Worm (Caenorhabditis elegans) whole organism, mixed stage, embryonic: ENCODE measurements around the gene C53B7.6.

Source experiments
- bed-3 ChIP-seq: fragments of 200-800 bp; sonication (Bioruptor generic); optimal IDR thresholded peaks from 3 replicates; lab custom pipeline; 2018; ENCODE audit warnings: mild to moderate bottlenecking, missing genetic modification characterization, moderate library complexity, missing compliant biosample characterization
- elt-1 ChIP-seq: sonication (generic microtip); optimal IDR thresholded peaks from 2 replicates; lab custom pipeline; 2017; ENCODE audit warnings: missing genetic modification characterization, mild to moderate bottlenecking, missing compliant biosample characterization, antibody characterized with exemption, moderate library complexity, borderline replicate concordance; ENCODE audit not compliant: insufficient read depth
- elt-3 ChIP-seq: fragments of 150-350 bp; optimal IDR thresholded peaks from 2 replicates; lab custom pipeline; 2014; ENCODE audit warnings: missing biosample characterization, missing genetic modification characterization
- ham-2 ChIP-seq: fragments of 200-800 bp; sonication (Bioruptor generic); optimal IDR thresholded peaks from 2 replicates; lab custom pipeline; 2018; ENCODE audit warnings: mild to moderate bottlenecking, missing genetic modification characterization, missing compliant biosample characterization
- hlh-1 ChIP-seq: fragments of 150-350 bp; optimal IDR thresholded peaks from 2 replicates; lab custom pipeline; 2014; ENCODE audit warnings: missing biosample characterization, missing genetic modification reagents, missing genetic modification characterization
- lsy-2 ChIP-seq: fragments of 150-350 bp; optimal IDR thresholded peaks from 2 replicates; lab custom pipeline; 2014; ENCODE audit warnings: missing biosample characterization, missing genetic modification characterization
- mep-1 ChIP-seq: fragments of 150-350 bp; optimal IDR thresholded peaks from 2 replicates; lab custom pipeline; 2017; ENCODE audit warnings: missing biosample characterization, missing genetic modification reagents, missing genetic modification characterization, inconsistent platforms
- nhr-237 ChIP-seq: fragments of 150-350 bp; optimal IDR thresholded peaks from 2 replicates; lab custom pipeline; 2014; ENCODE audit warnings: missing biosample characterization, missing genetic modification characterization
- nhr-28 ChIP-seq: fragments of 150-350 bp; optimal IDR thresholded peaks from 2 replicates; lab custom pipeline; 2014; ENCODE audit warnings: missing biosample characterization, missing genetic modification characterization
- pha-4 ChIP-seq: fragments of 150-350 bp; optimal IDR thresholded peaks from 2 replicates; lab custom pipeline; 2018; ENCODE audit warnings: missing biosample characterization, missing genetic modification reagents, missing genetic modification characterization
- unc-39 ChIP-seq: fragments of 150-350 bp; optimal IDR thresholded peaks from 2 replicates; lab custom pipeline; 2014; ENCODE audit warnings: missing biosample characterization, missing genetic modification characterization

- no peak for TF ChIP-seq unc-39 (tag; lab: Kevin White, UChicago)
- TF ChIP-seq bed-3 (GFP tag; lab: Kevin White, UChicago), result no peak
- TF ChIP-seq nhr-237 (tag; lab: Kevin White, UChicago), result no peak
- no peak for TF ChIP-seq elt-1 (tag; lab: Kevin White, UChicago)
- no peak for TF ChIP-seq ham-2 (GFP tag; lab: Kevin White, UChicago)
- TF ChIP-seq hlh-1, result no peak
- no peak for TF ChIP-seq pha-4
- no peak for TF ChIP-seq mep-1 (tag; lab: Kevin White, UChicago)
- TF ChIP-seq lsy-2, result no peak
- TF ChIP-seq elt-3 (tag; lab: Kevin White, UChicago), result no peak
- no peak for TF ChIP-seq nhr-28 (tag; lab: Kevin White, UChicago)
These were observed 2.7 kb downstream of the C53B7.6 start, which contains the start of gene odr-10 for ce11 chrX:6865839-6866238.
